Worm (Caenorhabditis elegans) whole organism, young adult: ENCODE measurements around the gene T21E8.6.

Source experiments
- B0019.2 ChIP-seq: fragments of 200-800 bp; sonication (Bioruptor generic); conservative IDR thresholded peaks from 2 replicates; pipeline ENCODE4 v1.3.6; 2022; ENCODE audit warnings: missing genetic modification reagents, missing genetic modification characterization, missing compliant biosample characterization
- F57C9.4 ChIP-seq: sonication (generic microtip); optimal IDR thresholded peaks from 2 replicates; lab custom pipeline; 2017; ENCODE audit warnings: mild to moderate bottlenecking, missing genetic modification characterization, missing compliant biosample characterization
- ama-1 ChIP-seq, 3 experiments: fragments of 150-350 bp in 1 of 3; sonication (generic microtip) in 2 of 3; optimal IDR thresholded peaks; 2 replicates each; lab custom pipeline; 2014 to 2018; ENCODE audit warnings: missing biosample characterization in 2 of 3, missing genetic modification characterization in 2 of 3, missing genetic modification reagents in 2 of 3
- snpc-1.3 ChIP-seq: sonication (generic microtip); optimal IDR thresholded peaks from 2 replicates; lab custom pipeline; 2017; ENCODE audit warnings: missing genetic modification characterization, mild to moderate bottlenecking, missing compliant biosample characterization, antibody characterized with exemption, moderate library complexity, missing genotype, missing genetic modification reagents; ENCODE audit not compliant: insufficient read depth
- ztf-18 ChIP-seq: sonication (generic microtip); optimal IDR thresholded peaks from 2 replicates; lab custom pipeline; 2016; ENCODE audit warnings: missing genotype, mild to moderate bottlenecking, missing genetic modification characterization, missing compliant biosample characterization

DNA sequence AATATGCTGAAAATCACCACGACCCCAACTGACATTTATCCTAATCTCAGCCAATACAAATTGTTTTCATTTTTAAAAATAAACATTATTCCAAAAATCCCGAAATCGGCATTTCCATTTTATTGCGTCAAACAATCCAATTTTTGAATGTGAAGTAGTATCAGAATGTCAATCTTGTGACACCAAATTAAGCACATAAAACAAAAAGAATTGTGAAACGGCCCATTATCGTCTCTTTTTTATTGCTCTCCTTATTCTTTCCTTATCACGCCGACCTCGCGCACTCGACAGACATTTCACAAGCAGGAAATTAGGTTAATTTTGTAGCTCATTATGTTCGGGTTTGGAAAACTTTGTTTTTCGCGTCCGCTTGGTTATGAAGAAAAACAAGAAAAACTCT, 1.6 kb upstream of the T21E8.6 start, which contains the start of gene T21E8.4:
- TF ChIP-seq snpc-1.3 (tag; lab: Kevin White, UChicago) (no peak), F57C9.4 (tag; lab: Kevin White, UChicago) (no peak), ztf-18 (tag; lab: Kevin White, UChicago) (no peak), B0019.2 (GFP tag; lab: Robert Waterston, UW) (no peak), ama-1 (optimal IDR thresholded peaks at IDR 0.05; lab: Kevin White, UChicago) (no peak), ama-1 (GFP tag; optimal IDR thresholded peaks at IDR 0.05; lab: Kevin White, UChicago) (no peak)
